Worm (Caenorhabditis elegans): ENCODE results near the gene Y57G11C.43.

ce11 chrIV:14792602-14793232 lies 23.5 kb downstream of the Y57G11C.43 start, which contains the start of gene gdi-1:
- TF ChIP-seq ceh-6 (GFP tag; optimal IDR thresholded peaks at IDR 0.05) (no peak), ets-4 (tag; optimal IDR thresholded peaks at IDR 0.05) (no peak), fkh-10 (GFP tag; optimal IDR thresholded peaks at IDR 0.05) (no peak), syd-9 (tag; optimal IDR thresholded peaks at IDR 0.05) (no peak), hlh-30 (tag; optimal IDR thresholded peaks at IDR 0.05; ENCODE audit: insufficient read depth) (no peak), C08G9.2 (tag; optimal IDR thresholded peaks at IDR 0.05) (no peak), dmd-4 (tag; optimal IDR thresholded peaks at IDR 0.05; ENCODE audit: borderline replicate concordance) (no peak)

Data from whole organism, late embryonic.